Fruit fly (Drosophila melanogaster) ovary, adult (tissue): ENCODE results near the gene CG9184.

Source experiments
- CG17801 ChIP-seq: fragments of 200-800 bp; optimal IDR thresholded peaks from 2 replicates; lab custom pipeline; 2019; ENCODE audit warnings: missing biosample characterization, mild to moderate bottlenecking, missing genetic modification characterization, moderate library complexity; ENCODE audit not compliant: partially characterized antibody

The CG9184 gene

dm6 chr3L:1319097-1319725 is 3.4 kb downstream of the CG9184 start:
- no peak for TF ChIP-seq CG17801

- TF ChIP-seq CG17801 = peak; percentile 13
Observed at dm6 chr3L:1318241-1318640, 4.4 kb downstream of the CG9184 start, which contains the start of gene Myo61F. Gene Myo61F (plus strand): TSS chr3L:1318480.

- peak; percentile 9 for TF ChIP-seq CG17801
Observed at dm6 chr3L:1313039-1313766, 9.4 kb downstream of the CG9184 start, which contains the start of the genes sturkopf and Herc4. Gene sturkopf (minus strand): TSS chr3L:1313377. Gene Herc4 (plus strand): TSS chr3L:1313696.

- TF ChIP-seq CG17801 = peak; percentile 14
Observed at dm6 chr3L:1307005-1307632, 15.5 kb downstream of the CG9184 start, which contains the start of the genes Ctr9 and Nt5a. Gene Ctr9 (plus strand): TSS chr3L:1307224. Gene Nt5a (minus strand): TSS chr3L:1307418.

dm6 chr3L:1305317-1305716 is 17.3 kb downstream of the CG9184 start:
- TF ChIP-seq CG17801 = no peak

dm6 chr3L:1302950-1303352 is 19.7 kb downstream of the CG9184 start:
- no peak for TF ChIP-seq CG17801

- TF ChIP-seq CG17801 = no peak
Observed at dm6 chr3L:1302234-1302949, 20.2 kb downstream of the CG9184 start, which contains the start of the genes Rac1 and Acat2. Gene Rac1 (minus strand): TSS chr3L:1302683. Gene Acat2 (plus strand): TSS chr3L:1302944.

- peak; percentile 90 for TF ChIP-seq CG17801
Observed at dm6 chr3L:1300076-1300635, 22.4 kb downstream of the CG9184 start.

- TF ChIP-seq CG17801 = no peak
Observed at dm6 chr3L:1298509-1298908, 24.1 kb downstream of the CG9184 start, which contains the start of gene scf. Gene scf (plus strand): TSS chr3L:1298672.

- no peak for TF ChIP-seq CG17801
Observed at dm6 chr3L:1295693-1296092, 26.9 kb downstream of the CG9184 start, which contains the start of gene Rabex-5. Gene Rabex-5 (plus strand): TSS chr3L:1295913.

dm6 chr3L:1294835-1295234 is 27.8 kb downstream of the CG9184 start:
- TF ChIP-seq CG17801 = no peak

dm6 chr3L:1280890-1281622 is 41.5 kb downstream of the CG9184 start:
- TF ChIP-seq CG17801 = no peak

dm6 chr3L:1279685-1280084 is 42.9 kb downstream of the CG9184 start:
- no peak for TF ChIP-seq CG17801

dm6 chr3L:1277937-1278336 is 44.7 kb downstream of the CG9184 start:
- no peak for TF ChIP-seq CG17801

- no peak for TF ChIP-seq CG17801
Observed at dm6 chr3L:1275767-1276166, 46.8 kb downstream of the CG9184 start, which contains the start of gene CG32333. Gene CG32333 (plus strand): TSS chr3L:1275956.
